Worm (Caenorhabditis elegans): ENCODE results near the gene F29F11.20.

The F29F11.20 gene

DNA sequence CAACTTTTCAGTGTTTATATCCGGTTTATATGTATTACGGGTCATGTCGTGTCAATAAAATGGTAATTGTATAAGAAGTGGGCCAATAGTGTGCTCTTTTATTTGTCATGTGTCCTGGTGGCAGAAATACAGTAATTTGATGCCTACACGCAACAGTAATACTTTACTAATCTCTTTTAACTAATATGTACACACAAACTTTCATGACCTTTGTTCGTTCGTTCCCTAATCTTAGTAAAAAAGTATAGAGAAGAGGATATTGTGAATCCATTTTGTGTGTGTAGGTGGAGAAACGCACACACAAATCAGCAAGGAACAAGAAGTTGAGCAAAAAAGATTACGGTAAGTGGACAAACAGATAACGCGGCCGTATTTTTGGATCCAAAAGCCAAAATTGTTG, 16.9 kb upstream of the F29F11.20 start:
- TF ChIP-seq egl-27 (tag; optimal IDR thresholded peaks at IDR 0.05) (no peak), C34F6.9 (tag; optimal IDR thresholded peaks at IDR 0.05) (no peak), nhr-10 (tag; optimal IDR thresholded peaks at IDR 0.05) (no peak), nhr-129 (tag; optimal IDR thresholded peaks at IDR 0.05) (no peak), elt-3 (tag; optimal IDR thresholded peaks at IDR 0.05) (no peak), Y55F3AM.14 (GFP tag; optimal IDR thresholded peaks at IDR 0.05) (no peak), sem-4 (tag; optimal IDR thresholded peaks at IDR 0.05) (no peak), ZK546.5 (tag; optimal IDR thresholded peaks at IDR 0.05) (no peak), unc-55 (GFP tag; optimal IDR thresholded peaks at IDR 0.05) (no peak), lsy-2 (tag; optimal IDR thresholded peaks at IDR 0.05) (no peak), ceh-82 (tag; optimal IDR thresholded peaks at IDR 0.05) (no peak), F13H6.1 (tag; optimal IDR thresholded peaks at IDR 0.05) (no peak), ceh-16 (tag; optimal IDR thresholded peaks at IDR 0.05) (no peak), sma-9 (GFP tag; optimal IDR thresholded peaks at IDR 0.05) (no peak), sma-9 (tag; optimal IDR thresholded peaks at IDR 0.05) (no peak)

DNA sequence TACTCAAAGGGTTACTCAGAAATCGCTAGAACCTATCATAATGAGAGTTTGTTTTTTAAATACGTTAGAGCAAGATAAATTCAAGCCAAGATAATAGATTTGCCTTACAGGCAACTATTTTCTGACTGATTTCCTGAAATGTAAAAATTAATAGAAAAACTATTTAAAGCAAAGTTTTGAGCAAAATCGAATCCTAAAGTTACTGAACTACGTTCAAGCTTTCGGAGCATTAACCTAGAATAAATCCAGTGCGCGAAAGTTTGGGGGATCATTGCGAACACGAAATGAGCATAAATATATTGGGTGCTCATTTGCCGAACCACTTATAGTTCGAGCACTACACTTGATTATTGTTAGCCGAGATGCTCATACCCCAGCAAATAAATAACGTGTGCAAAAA, 16.1 kb upstream of the F29F11.20 start, which contains the start of gene ceh-22:
TSS of gene ceh-22 (plus strand) at position 301 of the 400 bp plus-strand sequence.
- no peak for TF ChIP-seq mab-5 (tag; optimal IDR thresholded peaks at IDR 0.05)
- TF ChIP-seq skn-1 (tag; optimal IDR thresholded peaks at IDR 0.05) = no peak
- no peak for TF ChIP-seq snpc-4 (tag; optimal IDR thresholded peaks at IDR 0.05)
- TF ChIP-seq ceh-16 (tag; optimal IDR thresholded peaks at IDR 0.05) = no peak
- no peak for TF ChIP-seq mbf-1 (tag; optimal IDR thresholded peaks at IDR 0.05)

- TF ChIP-seq egl-27 (tag; optimal IDR thresholded peaks at IDR 0.05) = no peak
- TF ChIP-seq ztf-4 (tag; optimal IDR thresholded peaks at IDR 0.05) = no peak
- peak; percentile 28 for TF ChIP-seq F13H6.1 (tag; optimal IDR thresholded peaks at IDR 0.05)
- no peak for TF ChIP-seq lin-11 (tag; optimal IDR thresholded peaks at IDR 0.05)
These were observed 15.1 kb upstream of the F29F11.20 start for ce11 chrV:10672601-10673000.

DNA sequence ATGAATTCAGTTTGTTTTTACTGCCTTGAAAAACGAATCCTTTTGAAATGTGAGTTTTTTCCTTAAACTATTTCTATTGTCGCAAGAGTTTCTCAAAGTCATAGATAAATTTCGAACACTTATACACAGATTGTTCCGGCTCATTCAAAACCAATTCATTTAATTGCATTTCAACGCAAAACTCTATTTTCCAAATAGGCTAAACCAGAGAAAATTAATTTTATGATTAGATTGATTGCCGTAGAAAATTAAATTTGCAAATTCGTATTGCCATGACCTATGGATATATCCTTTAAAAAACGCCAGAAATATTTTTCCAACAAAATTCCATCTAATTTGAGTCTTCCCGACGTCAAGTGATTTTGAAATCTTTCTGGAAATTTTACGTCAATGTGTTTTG, 11.7 kb upstream of the F29F11.20 start:
- TF ChIP-seq nhr-12 (tag; optimal IDR thresholded peaks at IDR 0.05) (no peak), F13H6.1 (tag; optimal IDR thresholded peaks at IDR 0.05) (no peak), sem-4 (tag; optimal IDR thresholded peaks at IDR 0.05) (no peak), fos-1 (tag; optimal IDR thresholded peaks at IDR 0.05) (no peak), R02D3.7 (tag; optimal IDR thresholded peaks at IDR 0.05) (no peak), ZK546.5 (tag; optimal IDR thresholded peaks at IDR 0.05) (no peak), nhr-6 (tag; optimal IDR thresholded peaks at IDR 0.05) (no peak), elt-1 (tag; optimal IDR thresholded peaks at IDR 0.05) (no peak), crh-2 (tag; optimal IDR thresholded peaks at IDR 0.05) (no peak), nhr-237 (tag; optimal IDR thresholded peaks at IDR 0.05) (no peak), sma-3 (GFP tag; optimal IDR thresholded peaks at IDR 0.05) (no peak), ceh-16 (tag; optimal IDR thresholded peaks at IDR 0.05) (no peak), gmeb-1 (tag; optimal IDR thresholded peaks at IDR 0.05) (no peak)

ce11 chrV:10677459-10677858, 10.2 kb upstream of the F29F11.20 start:
- TF ChIP-seq C34F6.9 (tag; optimal IDR thresholded peaks at IDR 0.05) = peak; percentile 81
- TF ChIP-seq crh-2 (tag; optimal IDR thresholded peaks at IDR 0.05) = peak; percentile 13
- no peak for TF ChIP-seq ZK546.5 (tag; optimal IDR thresholded peaks at IDR 0.05)
- no peak for TF ChIP-seq blmp-1 (tag; optimal IDR thresholded peaks at IDR 0.05; ENCODE audit: insufficient read depth)
- no peak for TF ChIP-seq ztf-1 (GFP tag; conservative IDR thresholded peaks at IDR 0.05)
- peak; percentile 15 for TF ChIP-seq lin-11 (tag; optimal IDR thresholded peaks at IDR 0.05)
- no peak for TF ChIP-seq snpc-4 (tag; optimal IDR thresholded peaks at IDR 0.05)
- TF ChIP-seq elt-3 (tag; optimal IDR thresholded peaks at IDR 0.05) = no peak
- TF ChIP-seq ama-1 (optimal IDR thresholded peaks at IDR 0.05) = no peak
- TF ChIP-seq lsy-2 (tag; optimal IDR thresholded peaks at IDR 0.05) = peak in 1 of 2 experiments; percentile 52
- no peak for TF ChIP-seq mbf-1 (tag; optimal IDR thresholded peaks at IDR 0.05)
- no peak for TF ChIP-seq fos-1 (tag; optimal IDR thresholded peaks at IDR 0.05)
- TF ChIP-seq skn-1 (tag; optimal IDR thresholded peaks at IDR 0.05) = no peak
- TF ChIP-seq ceh-82 (tag; optimal IDR thresholded peaks at IDR 0.05) = no peak
- no peak for TF ChIP-seq alr-1 (tag; optimal IDR thresholded peaks at IDR 0.05)
- TF ChIP-seq nhr-23 (tag; optimal IDR thresholded peaks at IDR 0.05) = no peak
- no peak for TF ChIP-seq sma-9 (GFP tag; optimal IDR thresholded peaks at IDR 0.05)
- TF ChIP-seq sma-9 (tag; optimal IDR thresholded peaks at IDR 0.05) = no peak
- TF ChIP-seq zag-1 (tag; optimal IDR thresholded peaks at IDR 0.05) = peak; percentile 70
- TF ChIP-seq aly-2 (tag; optimal IDR thresholded peaks at IDR 0.05) = no peak
- no peak for TF ChIP-seq unc-39 (tag; optimal IDR thresholded peaks at IDR 0.05)
- no peak for TF ChIP-seq elt-1 (tag; optimal IDR thresholded peaks at IDR 0.05)
- no peak for TF ChIP-seq nhr-237 (tag; optimal IDR thresholded peaks at IDR 0.05)
- TF ChIP-seq sem-4 (tag; optimal IDR thresholded peaks at IDR 0.05) = no peak
- no peak for TF ChIP-seq sma-3 (GFP tag; optimal IDR thresholded peaks at IDR 0.05)
- no peak for TF ChIP-seq egl-27 (tag; optimal IDR thresholded peaks at IDR 0.05)
- no peak for TF ChIP-seq lin-13 (GFP tag; optimal IDR thresholded peaks at IDR 0.05)
- TF ChIP-seq R02D3.7 (tag; optimal IDR thresholded peaks at IDR 0.05) = no peak
- no peak for TF ChIP-seq nhr-12 (tag; optimal IDR thresholded peaks at IDR 0.05)
- peak; percentile 60 for TF ChIP-seq Y55F3AM.14 (GFP tag; optimal IDR thresholded peaks at IDR 0.05)
- peak; percentile 64 for TF ChIP-seq F13H6.1 (tag; optimal IDR thresholded peaks at IDR 0.05)
- peak; percentile 73 for TF ChIP-seq nhr-129 (tag; optimal IDR thresholded peaks at IDR 0.05)
- peak in 1 of 2 experiments; percentile 41 for TF ChIP-seq mdl-1 (tag; optimal IDR thresholded peaks at IDR 0.05)
- peak; percentile 66 for TF ChIP-seq unc-55 (GFP tag; optimal IDR thresholded peaks at IDR 0.05)
- no peak for TF ChIP-seq mab-5 (tag; optimal IDR thresholded peaks at IDR 0.05)
- no peak for TF ChIP-seq nhr-11 (tag; optimal IDR thresholded peaks at IDR 0.05)
